Worm (Caenorhabditis elegans) whole organism, late embryonic: ENCODE measurements around the gene cua-1.

ENCODE experiments used
- C08G9.2 ChIP-seq: sonication (generic microtip); optimal IDR thresholded peaks from 2 replicates; lab custom pipeline; 2016; ENCODE audit warnings: mild to moderate bottlenecking, missing genetic modification characterization, moderate library complexity, missing compliant biosample characterization
- C38D4.7 ChIP-seq: fragments of 200-800 bp; sonication (Bioruptor generic); optimal IDR thresholded peaks from 2 replicates; lab custom pipeline; 2018; ENCODE audit warnings: mild to moderate bottlenecking, missing genetic modification characterization, moderate library complexity, missing compliant biosample characterization
- T23F11.4 ChIP-seq: fragments of 200-800 bp; sonication (Bioruptor generic); optimal IDR thresholded peaks from 2 replicates; lab custom pipeline; 2018; ENCODE audit warnings: mild to moderate bottlenecking, missing genetic modification characterization, missing compliant biosample characterization
- ahr-1 ChIP-seq: sonication (generic microtip); optimal IDR thresholded peaks from 2 replicates; lab custom pipeline; 2016; ENCODE audit warnings: missing genetic modification characterization, missing compliant biosample characterization
- ceh-14 ChIP-seq: sonication (generic microtip); optimal IDR thresholded peaks from 2 replicates; lab custom pipeline; 2016; ENCODE audit warnings: missing genotype, missing genetic modification characterization, missing compliant biosample characterization
- ceh-18 ChIP-seq: sonication (generic microtip); optimal IDR thresholded peaks from 2 replicates; lab custom pipeline; 2016; ENCODE audit warnings: missing genetic modification characterization, missing compliant biosample characterization
- ceh-19 ChIP-seq: fragments of 200-800 bp; sonication (Bioruptor generic); optimal IDR thresholded peaks from 2 replicates; lab custom pipeline; 2018; ENCODE audit warnings: mild to moderate bottlenecking, missing genetic modification characterization, missing compliant biosample characterization
- ceh-2 ChIP-seq: sonication (generic microtip); optimal IDR thresholded peaks from 2 replicates; lab custom pipeline; 2016; ENCODE audit warnings: missing genotype, missing genetic modification characterization, missing compliant biosample characterization
- ceh-30 ChIP-seq: fragments of 150-350 bp; optimal IDR thresholded peaks from 2 replicates; lab custom pipeline; 2014; ENCODE audit warnings: missing biosample characterization, missing genetic modification characterization
- ceh-31 ChIP-seq: sonication (generic microtip); optimal IDR thresholded peaks from 2 replicates; lab custom pipeline; 2016; ENCODE audit warnings: missing genetic modification characterization, missing compliant biosample characterization
- ceh-48 ChIP-seq: sonication (generic microtip); optimal IDR thresholded peaks from 2 replicates; lab custom pipeline; 2016; ENCODE audit warnings: missing genetic modification characterization, inconsistent platforms, missing compliant biosample characterization
- ceh-6 ChIP-seq: fragments of 200-800 bp; sonication (Bioruptor generic); optimal IDR thresholded peaks from 2 replicates; lab custom pipeline; 2018; ENCODE audit warnings: mild to moderate bottlenecking, missing genetic modification characterization, missing compliant biosample characterization
- ceh-9 ChIP-seq: sonication (generic microtip); optimal IDR thresholded peaks from 2 replicates; lab custom pipeline; 2016; ENCODE audit warnings: mild to moderate bottlenecking, missing genetic modification characterization, inconsistent platforms, missing compliant biosample characterization
- dmd-4 ChIP-seq: sonication (generic microtip); optimal IDR thresholded peaks from 2 replicates; lab custom pipeline; 2016; ENCODE audit warnings: borderline replicate concordance, missing genetic modification characterization, missing compliant biosample characterization
- dve-1 ChIP-seq: sonication (generic microtip); optimal IDR thresholded peaks from 2 replicates; lab custom pipeline; 2017; ENCODE audit warnings: antibody characterized with exemption, mild to moderate bottlenecking, missing genetic modification characterization, missing compliant biosample characterization
- elt-2 ChIP-seq: sonication (generic microtip); optimal IDR thresholded peaks from 2 replicates; lab custom pipeline; 2016; ENCODE audit warnings: missing genetic modification reagents, missing genetic modification characterization, missing compliant biosample characterization
- ets-4 ChIP-seq: sonication (generic microtip); optimal IDR thresholded peaks from 2 replicates; lab custom pipeline; 2016; ENCODE audit warnings: missing genetic modification characterization, missing compliant biosample characterization
- fax-1 ChIP-seq: sonication (generic microtip); optimal IDR thresholded peaks from 2 replicates; lab custom pipeline; 2016; ENCODE audit warnings: missing genotype, missing genetic modification characterization, missing compliant biosample characterization
- fkh-6 ChIP-seq: sonication (generic microtip); optimal IDR thresholded peaks from 2 replicates; lab custom pipeline; 2016; ENCODE audit warnings: missing genetic modification characterization, missing compliant biosample characterization
- hlh-15 ChIP-seq: sonication (generic microtip); optimal IDR thresholded peaks from 2 replicates; lab custom pipeline; 2016; ENCODE audit warnings: missing genetic modification characterization, missing compliant biosample characterization
- hlh-6 ChIP-seq: sonication (generic microtip); optimal IDR thresholded peaks from 2 replicates; lab custom pipeline; 2016; ENCODE audit warnings: missing genotype, missing genetic modification characterization, missing compliant biosample characterization
- hlh-8 ChIP-seq: sonication (generic microtip); optimal IDR thresholded peaks from 2 replicates; lab custom pipeline; 2016; ENCODE audit warnings: missing genotype, missing genetic modification characterization, missing compliant biosample characterization
- nhr-232 ChIP-seq: sonication (generic microtip); optimal IDR thresholded peaks from 2 replicates; lab custom pipeline; 2016; ENCODE audit warnings: missing genetic modification characterization, missing compliant biosample characterization
- pax-1 ChIP-seq: fragments of 150-350 bp; optimal IDR thresholded peaks from 2 replicates; lab custom pipeline; 2014; ENCODE audit warnings: missing biosample characterization, missing genetic modification characterization
- pha-2 ChIP-seq: sonication (generic microtip); optimal IDR thresholded peaks from 2 replicates; lab custom pipeline; 2017; ENCODE audit warnings: mild to moderate bottlenecking, missing genetic modification characterization, missing compliant biosample characterization
- pqm-1 ChIP-seq: sonication (generic microtip); optimal IDR thresholded peaks from 2 replicates; lab custom pipeline; 2016; ENCODE audit warnings: missing genetic modification characterization, missing compliant biosample characterization
- ref-2 ChIP-seq: sonication (generic microtip); optimal IDR thresholded peaks from 2 replicates; lab custom pipeline; 2016; ENCODE audit warnings: missing genetic modification characterization, missing compliant biosample characterization
- rnt-1 ChIP-seq: sonication (generic microtip); optimal IDR thresholded peaks from 2 replicates; lab custom pipeline; 2016; ENCODE audit warnings: missing genetic modification characterization, missing compliant biosample characterization
- sox-2 ChIP-seq: fragments of 200-800 bp; sonication (Bioruptor generic); IDR thresholded peaks from 2 replicates; pipeline ENCODE4 v1.3.6; 2022; ENCODE audit warnings: missing genetic modification reagents, missing genetic modification characterization, missing compliant biosample characterization
- tbx-2 ChIP-seq: sonication (generic microtip); optimal IDR thresholded peaks from 2 replicates; lab custom pipeline; 2016; ENCODE audit warnings: missing genetic modification characterization, missing compliant biosample characterization
- tbx-7 ChIP-seq: sonication (generic microtip); optimal IDR thresholded peaks from 2 replicates; lab custom pipeline; 2016; ENCODE audit warnings: missing genotype, missing genetic modification characterization, missing compliant biosample characterization
- ttx-3 ChIP-seq: sonication (generic microtip); optimal IDR thresholded peaks from 2 replicates; lab custom pipeline; 2016; ENCODE audit warnings: missing genetic modification reagents, missing genetic modification characterization, missing compliant biosample characterization
- unc-86 ChIP-seq: sonication (generic microtip); optimal IDR thresholded peaks from 2 replicates; lab custom pipeline; 2016; ENCODE audit warnings: missing genetic modification characterization, missing compliant biosample characterization
- zip-5 ChIP-seq: sonication (generic microtip); optimal IDR thresholded peaks from 2 replicates; lab custom pipeline; 2016; ENCODE audit warnings: missing genetic modification characterization, missing compliant biosample characterization
- ztf-16 ChIP-seq: sonication (generic microtip); optimal IDR thresholded peaks from 2 replicates; lab custom pipeline; 2017; ENCODE audit warnings: missing genetic modification characterization, missing compliant biosample characterization

Gene cua-1

ce11 chrIII:13492377-13492776 is 37.3 kb upstream of the cua-1 start, which contains the start of gene twk-40 (continued):
- no peak for TF ChIP-seq pax-1
- TF ChIP-seq ceh-14 (tag; lab: Kevin White, UChicago), result no peak
- TF ChIP-seq C38D4.7 (GFP tag; lab: Kevin White, UChicago), result no peak
- no peak for TF ChIP-seq ztf-16
- TF ChIP-seq hlh-15 (tag; lab: Kevin White, UChicago), result no peak

- no peak for TF ChIP-seq ceh-9 (tag; lab: Kevin White, UChicago)
- TF ChIP-seq dmd-4 (tag; lab: Kevin White, UChicago), result no peak
- TF ChIP-seq zip-5 (tag; lab: Kevin White, UChicago), result no peak
- TF ChIP-seq ceh-2 (tag; lab: Kevin White, UChicago), result no peak
- no peak for TF ChIP-seq ceh-48 (tag; lab: Kevin White, UChicago)
- no peak for TF ChIP-seq sox-2 (GFP tag; lab: Robert Waterston, UW)
- no peak for TF ChIP-seq unc-86 (tag; lab: Kevin White, UChicago)
- no peak for TF ChIP-seq ceh-30 (tag; lab: Kevin White, UChicago)
- TF ChIP-seq ttx-3 (tag; lab: Kevin White, UChicago), result no peak
- no peak for TF ChIP-seq fkh-6 (tag; lab: Kevin White, UChicago)
- no peak for TF ChIP-seq tbx-7
- TF ChIP-seq elt-2 (tag; lab: Kevin White, UChicago), result no peak
- TF ChIP-seq hlh-8 (tag; lab: Kevin White, UChicago), result no peak
Observed at ce11 chrIII:13484024-13484423, 28.9 kb upstream of the cua-1 start, which contains the start of gene acc-4. Gene acc-4 (minus strand): TSS chrIII:13484124.

ce11 chrIII:13476682-13477081 is 21.6 kb upstream of the cua-1 start, which contains the start of gene T27E9.6:
Gene T27E9.6 (minus strand): TSS chrIII:13476782.
- TF ChIP-seq ceh-19 (GFP tag; lab: Kevin White, UChicago) (no peak), pha-2 (tag; lab: Kevin White, UChicago) (no peak), C08G9.2 (tag; lab: Kevin White, UChicago) (no peak), ets-4 (tag; lab: Kevin White, UChicago) (no peak), ceh-6 (GFP tag; lab: Kevin White, UChicago) (no peak), hlh-15 (tag; lab: Kevin White, UChicago) (no peak)

ce11 chrIII:13474482-13474881 is 19.4 kb upstream of the cua-1 start:
- TF ChIP-seq dve-1 (no peak), C08G9.2 (tag; lab: Kevin White, UChicago) (peak; percentile 79), ceh-18 (tag; lab: Kevin White, UChicago) (no peak), elt-2 (tag; lab: Kevin White, UChicago) (peak; percentile 59), tbx-2 (tag; lab: Kevin White, UChicago) (peak; percentile 81), ttx-3 (tag; lab: Kevin White, UChicago) (no peak), fax-1 (peak; percentile 57), tbx-7 (peak; percentile 85), fkh-6 (tag; lab: Kevin White, UChicago) (peak; percentile 49), hlh-8 (tag; lab: Kevin White, UChicago) (peak; percentile 44), pqm-1 (tag; lab: Kevin White, UChicago) (no peak), ref-2 (tag; lab: Kevin White, UChicago) (peak; percentile 47), nhr-232 (no peak), ceh-14 (tag; lab: Kevin White, UChicago) (peak; percentile 29), unc-86 (tag; lab: Kevin White, UChicago) (no peak), ets-4 (tag; lab: Kevin White, UChicago) (peak; percentile 32), zip-5 (tag; lab: Kevin White, UChicago) (peak; percentile 78), ceh-6 (GFP tag; lab: Kevin White, UChicago) (peak; percentile 13), ceh-31 (tag; lab: Kevin White, UChicago) (peak; percentile 84), hlh-6 (tag; lab: Kevin White, UChicago) (no peak), T23F11.4 (GFP tag; lab: Kevin White, UChicago) (no peak), ahr-1 (tag; lab: Kevin White, UChicago) (peak; percentile 28), ceh-2 (tag; lab: Kevin White, UChicago) (peak; percentile 71), hlh-15 (tag; lab: Kevin White, UChicago) (no peak), rnt-1 (tag; lab: Kevin White, UChicago) (peak; percentile 43)
